Worm (Caenorhabditis elegans): ENCODE data around the gene cutl-23.

DNA sequence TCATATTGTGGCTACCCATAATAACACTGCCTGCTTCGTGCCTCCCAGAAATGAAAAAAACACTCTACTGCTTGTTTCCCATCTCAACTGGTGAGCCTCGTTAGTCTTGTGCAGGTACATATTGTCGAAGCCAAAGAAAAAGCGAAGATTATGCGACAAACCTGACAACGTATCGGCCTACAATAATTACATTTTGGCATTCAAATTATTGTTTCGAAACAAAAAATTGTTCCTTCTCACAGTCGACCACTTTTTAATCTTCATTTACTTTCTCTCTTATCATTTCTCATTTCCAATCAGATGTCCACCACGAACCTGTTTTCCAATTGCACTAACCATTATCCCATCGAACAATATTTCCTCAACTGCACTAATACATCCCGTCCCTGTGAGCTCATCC, 26.9 kb upstream of the cutl-23 start, which contains the start of gene B0244.15:
- TF ChIP-seq ceh-91 (GFP tag; IDR thresholded peaks at IDR 0.05) (no peak), hlh-12 (tag; optimal IDR thresholded peaks at IDR 0.05) (no peak), nhr-90 (tag; optimal IDR thresholded peaks at IDR 0.05) (no peak), snpc-3.4 (tag; optimal IDR thresholded peaks at IDR 0.05) (no peak), rec-8 (tag; optimal IDR thresholded peaks at IDR 0.05) (no peak), ztf-25 (GFP tag; IDR thresholded peaks at IDR 0.05) (no peak), hlh-26 (GFP tag; conservative IDR thresholded peaks at IDR 0.05) (no peak), unc-62 (GFP tag; optimal IDR thresholded peaks at IDR 0.05) (no peak), K11D2.4 (GFP tag; IDR thresholded peaks at IDR 0.05) (no peak), chd-7 (tag; optimal IDR thresholded peaks at IDR 0.05) (no peak)
